Fruit fly (Drosophila melanogaster): ENCODE results near the gene vkg.

vkg gene

DNA sequence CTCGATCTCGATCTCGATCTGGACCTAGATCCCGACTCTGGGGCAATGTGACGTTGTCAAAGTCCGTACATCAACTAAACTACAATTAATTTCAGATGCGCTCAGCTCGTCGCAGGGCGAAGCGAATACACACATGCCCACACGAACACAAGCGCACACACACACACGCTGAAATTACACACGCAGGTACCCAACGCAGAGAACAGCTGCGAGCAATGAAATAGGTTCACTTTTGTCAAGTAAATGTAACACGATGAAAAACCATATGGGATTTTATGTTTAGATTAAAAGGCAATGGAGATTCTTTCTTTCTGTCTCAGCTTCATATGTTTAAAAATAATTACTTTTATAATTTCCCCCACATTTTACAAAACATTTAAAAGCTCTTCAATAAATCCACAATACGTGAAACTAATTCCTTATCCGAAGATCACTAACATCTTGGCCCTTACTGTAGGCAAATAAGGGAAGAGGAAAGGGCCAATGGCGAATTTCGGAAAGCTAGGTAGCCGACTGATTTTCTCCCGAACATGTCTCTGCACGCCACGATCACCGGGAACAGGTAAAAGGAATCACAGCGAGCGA, 27.6 kb downstream of the vkg start (continued):
- TF ChIP-seq CG6276 (GFP tag; optimal IDR thresholded peaks at IDR 0.05) (peak; percentile 62), Sox102F (GFP tag; optimal IDR thresholded peaks at IDR 0.05) (peak; percentile 86), CG11762 (GFP tag; optimal IDR thresholded peaks at IDR 0.05; ENCODE audit: insufficient read depth) (peak; percentile 72), CG31627 (GFP tag; optimal IDR thresholded peaks at IDR 0.05) (peak; percentile 87), dsx (GFP tag; optimal IDR thresholded peaks at IDR 0.05; ENCODE audit: poor library complexity, severe bottlenecking) (peak; percentile 83), ss (GFP tag; optimal IDR thresholded peaks at IDR 0.05) (peak; percentile 89 to 95), CG6854 (GFP tag; optimal IDR thresholded peaks at IDR 0.05) (peak; percentile 79), CG8319 (GFP tag; optimal IDR thresholded peaks at IDR 0.05) (peak; percentile 53), CG11294 (GFP tag; IDR thresholded peaks at IDR 0.05) (peak; percentile 64), Eip78C (GFP tag) (peak; percentile 96), Blimp-1 (GFP tag; optimal IDR thresholded peaks at IDR 0.05) (peak; percentile 57), CG3919 (GFP tag; optimal IDR thresholded peaks at IDR 0.05) (peak; percentile 84), Lpt (GFP tag; optimal IDR thresholded peaks at IDR 0.05) (peak; percentile 46), salr (GFP tag; optimal IDR thresholded peaks at IDR 0.05) (peak; percentile 70 to 82), Sox15 (GFP tag; optimal IDR thresholded peaks at IDR 0.05) (peak; percentile 64), CG6163 (GFP tag; IDR thresholded peaks at IDR 0.05) (peak; percentile 85), fd59A (GFP tag; optimal IDR thresholded peaks at IDR 0.05) (peak; percentile 88), Smox (GFP tag; optimal IDR thresholded peaks at IDR 0.05) (peak; percentile 86), CG6808 (GFP tag; optimal IDR thresholded peaks at IDR 0.05) (peak; percentile 91), net (GFP tag; optimal IDR thresholded peaks at IDR 0.05) (peak; percentile 74), OdsH (GFP tag; optimal IDR thresholded peaks at IDR 0.05) (peak; percentile 81), acj6 (GFP tag; optimal IDR thresholded peaks at IDR 0.05) (peak; percentile 84), Gug (GFP tag; IDR thresholded peaks at IDR 0.05) (peak; percentile 75)

DNA sequence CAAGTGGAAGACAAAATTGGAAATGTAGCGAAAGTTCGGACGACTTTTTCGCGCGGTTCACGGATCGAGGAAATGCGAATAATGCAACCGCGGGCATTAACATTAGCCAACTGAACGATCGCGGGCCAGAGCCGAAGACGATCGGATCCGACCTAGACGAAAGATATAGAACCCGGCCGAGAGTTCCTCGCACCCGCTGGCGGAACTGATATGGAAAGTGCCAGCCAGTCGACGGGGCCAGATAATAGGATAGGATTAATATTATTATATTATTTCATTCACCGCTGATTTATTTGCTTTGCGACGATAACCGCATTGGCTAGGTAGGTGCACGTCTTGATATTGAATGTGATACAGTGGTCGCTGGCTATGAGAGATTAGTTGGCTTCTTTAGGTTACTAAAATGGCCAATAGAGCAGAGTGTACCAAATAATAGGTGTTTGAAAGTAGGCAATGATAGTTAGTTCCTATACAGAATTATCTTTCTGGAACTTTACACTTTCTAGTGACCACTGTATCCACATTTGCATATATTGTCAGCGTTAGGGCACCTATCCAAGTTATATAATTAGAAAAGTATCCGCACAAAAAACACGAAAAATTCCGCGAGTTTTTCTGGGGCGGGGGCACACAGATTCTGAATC, 28.5 kb downstream of the vkg start:
- peak; percentile 74 for TF ChIP-seq CG31627 (GFP tag; optimal IDR thresholded peaks at IDR 0.05)
- no peak for TF ChIP-seq CG6854 (GFP tag; optimal IDR thresholded peaks at IDR 0.05)
- TF ChIP-seq spab (GFP tag; optimal IDR thresholded peaks at IDR 0.05), result peak; percentile 64
- peak; percentile 56 for TF ChIP-seq CG16779 (tag; optimal IDR thresholded peaks at IDR 0.05)
- TF ChIP-seq Gug (GFP tag; IDR thresholded peaks at IDR 0.05), result peak; percentile 77
- TF ChIP-seq CG8632 (GFP tag; optimal IDR thresholded peaks at IDR 0.05), result peak; percentile 63
- TF ChIP-seq vri (GFP tag; optimal IDR thresholded peaks at IDR 0.05), result peak; percentile 87
- TF ChIP-seq Eip75B (GFP tag; optimal IDR thresholded peaks at IDR 0.05), result peak; percentile 68
- peak; percentile 68 for TF ChIP-seq Ets96B (tag; optimal IDR thresholded peaks at IDR 0.05)
- TF ChIP-seq CG6808 (GFP tag; optimal IDR thresholded peaks at IDR 0.05), result peak; percentile 45
- no peak for TF ChIP-seq CG1621 (tag; optimal IDR thresholded peaks at IDR 0.05)
- TF ChIP-seq CG7368 (GFP tag; optimal IDR thresholded peaks at IDR 0.05), result peak; percentile 43
- no peak for TF ChIP-seq dsx (GFP tag; optimal IDR thresholded peaks at IDR 0.05; ENCODE audit: poor library complexity, severe bottlenecking)
- peak; percentile 67 for TF ChIP-seq net (GFP tag; optimal IDR thresholded peaks at IDR 0.05)
- peak; percentile 75 for TF ChIP-seq Hr39 (GFP tag; optimal IDR thresholded peaks at IDR 0.05)
- no peak for TF ChIP-seq Eip93F (GFP tag; optimal IDR thresholded peaks at IDR 0.05)
- TF ChIP-seq svp (GFP tag), result peak; percentile 80
- TF ChIP-seq fd59A (GFP tag; optimal IDR thresholded peaks at IDR 0.05), result peak; percentile 57
- peak; percentile 76 for TF ChIP-seq pdm3 (GFP tag; optimal IDR thresholded peaks at IDR 0.05)
- TF ChIP-seq CG6276 (GFP tag; optimal IDR thresholded peaks at IDR 0.05), result peak; percentile 73
- peak; percentile 76; the same call in 1 of the 2 replicates for TF ChIP-seq CG15336 (GFP tag; IDR thresholded peaks at IDR 0.05)
- peak; percentile 78 for TF ChIP-seq CG32006 (GFP tag; optimal IDR thresholded peaks at IDR 0.05)
- TF ChIP-seq CG11294 (GFP tag; IDR thresholded peaks at IDR 0.05), result peak; percentile 84
- peak; percentile 59 for TF ChIP-seq Sox102F (GFP tag; optimal IDR thresholded peaks at IDR 0.05)
- peak; percentile 54 to 64 for TF ChIP-seq salr (GFP tag; optimal IDR thresholded peaks at IDR 0.05)
- peak; percentile 34 for TF ChIP-seq CG6792 (GFP tag; optimal IDR thresholded peaks at IDR 0.05)
- TF ChIP-seq CG10631 (GFP tag; optimal IDR thresholded peaks at IDR 0.05), result peak; percentile 74
- peak; percentile 75 for TF ChIP-seq CG8119 (GFP tag; IDR thresholded peaks at IDR 0.05)
- TF ChIP-seq dac (GFP tag; optimal IDR thresholded peaks at IDR 0.05), result peak; percentile 46
- peak; percentile 52 for TF ChIP-seq CG11762 (GFP tag; optimal IDR thresholded peaks at IDR 0.05; ENCODE audit: insufficient read depth)
- peak; percentile 73 for TF ChIP-seq topi (GFP tag; optimal IDR thresholded peaks at IDR 0.05)
- peak; percentile 73 for TF ChIP-seq Met (GFP tag; optimal IDR thresholded peaks at IDR 0.05)
- peak; percentile 91 for TF ChIP-seq CG6163 (GFP tag; IDR thresholded peaks at IDR 0.05)
- TF ChIP-seq eg (GFP tag; IDR thresholded peaks at IDR 0.05), result peak; percentile 91
- peak; percentile 54 for TF ChIP-seq Sox15 (GFP tag; optimal IDR thresholded peaks at IDR 0.05)
- peak; percentile 15 for TF ChIP-seq fkh (GFP tag; optimal IDR thresholded peaks at IDR 0.05)
- no peak for TF ChIP-seq Hr38 (GFP tag; optimal IDR thresholded peaks at IDR 0.05)

Measured in whole organism, prepupa.